Fruit fly (Drosophila melanogaster): ENCODE measurements around the gene PGRP-SA.

Gene PGRP-SA

DNA sequence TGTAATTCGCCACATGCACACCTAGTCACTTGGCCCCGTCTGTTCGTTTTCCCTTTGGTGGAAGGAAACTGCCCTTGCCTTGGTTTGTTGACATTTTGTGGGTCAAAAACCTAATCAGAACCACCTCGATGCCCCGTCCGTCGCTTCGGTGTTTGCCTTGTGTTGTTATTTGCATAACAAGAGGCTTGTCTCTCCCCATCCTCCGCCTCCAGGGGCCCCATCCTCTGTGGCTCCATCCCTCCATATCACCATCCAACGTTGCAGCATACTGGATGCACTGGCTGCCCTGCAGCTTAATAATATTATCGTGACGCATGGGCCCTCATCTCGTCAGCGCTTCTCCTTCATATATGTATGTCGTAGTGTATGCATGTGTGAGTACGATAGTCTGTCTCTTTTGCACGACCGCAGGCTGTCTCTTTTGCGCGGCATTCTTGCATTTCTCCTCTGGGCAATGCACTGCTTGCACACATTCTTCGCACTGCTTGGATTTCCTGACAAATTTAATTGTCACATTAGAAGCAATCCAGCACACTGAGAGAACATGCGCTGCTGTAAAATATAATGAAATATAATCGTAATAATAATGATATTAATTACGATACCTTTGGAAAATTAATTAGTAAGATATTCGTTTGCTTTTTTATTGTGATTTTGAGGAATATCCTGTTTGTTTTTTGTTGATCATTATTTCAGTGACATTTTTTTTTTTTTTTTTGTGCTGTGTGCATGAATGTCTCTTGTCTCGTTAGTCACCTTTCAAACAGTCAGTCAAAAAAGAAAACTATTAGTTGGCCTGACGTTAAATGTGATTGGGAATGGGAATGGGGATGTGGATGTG is 17.1 kb upstream of the PGRP-SA start:
- TF ChIP-seq insv (GFP tag; optimal IDR thresholded peaks at IDR 0.05) (no peak), sim (GFP tag; IDR thresholded peaks at IDR 0.05) (no peak), CG14667 (GFP tag; IDR thresholded peaks at IDR 0.05) (no peak), aop (GFP tag; IDR thresholded peaks at IDR 0.05) (no peak), sob (GFP tag; IDR thresholded peaks at IDR 0.05) (no peak), wdn (GFP tag; IDR thresholded peaks at IDR 0.05) (no peak), stc (GFP tag; IDR thresholded peaks at IDR 0.05) (no peak), Bgb (GFP tag; IDR thresholded peaks at IDR 0.05; ENCODE audit: partially characterized antibody) (0 out of 2 replicates have a peak, but pooled peaks have one; percentile 24), CG6654 (GFP tag; optimal IDR thresholded peaks at IDR 0.05) (no peak), CG18619 (GFP tag; optimal IDR thresholded peaks at IDR 0.05) (no peak), unc-4 (GFP tag; IDR thresholded peaks at IDR 0.05; ENCODE audit: partially characterized antibody) (no peak), Xrp1 (GFP tag; IDR thresholded peaks at IDR 0.05) (peak; percentile 53), Optix (GFP tag; IDR thresholded peaks at IDR 0.05) (no peak), Blimp-1 (GFP tag; optimal IDR thresholded peaks at IDR 0.05) (peak; percentile 37), CG11504 (tag; optimal IDR thresholded peaks at IDR 0.05) (peak; percentile 27), CG8388 (GFP tag; optimal IDR thresholded peaks at IDR 0.05) (peak; percentile 30), CG9817 (tag; optimal IDR thresholded peaks at IDR 0.05) (no peak), toy (GFP tag; IDR thresholded peaks at IDR 0.05) (no peak), Hmx (GFP tag; optimal IDR thresholded peaks at IDR 0.05) (no peak), Bteb2 (GFP tag; optimal IDR thresholded peaks at IDR 0.05) (no peak), CG11560 (tag; IDR thresholded peaks at IDR 0.05) (no peak), CG16815 (GFP tag; optimal IDR thresholded peaks at IDR 0.05) (peak; percentile 3), br (optimal IDR thresholded peaks at IDR 0.05) (no peak), CG12942 (GFP tag; optimal IDR thresholded peaks at IDR 0.05) (no peak), so (GFP tag; IDR thresholded peaks at IDR 0.05) (no peak), TFAM (GFP tag; optimal IDR thresholded peaks at IDR 0.05) (no peak), CG2120 (GFP tag; optimal IDR thresholded peaks at IDR 0.05) (no peak), pfk (GFP tag; optimal IDR thresholded peaks at IDR 0.05) (no peak), CG2202 (tag; optimal IDR thresholded peaks at IDR 0.05) (no peak), Eip74EF (GFP tag; optimal IDR thresholded peaks at IDR 0.05) (no peak), btn (GFP tag; optimal IDR thresholded peaks at IDR 0.05) (no peak), Max (GFP tag; optimal IDR thresholded peaks at IDR 0.05) (no peak), D (optimal IDR thresholded peaks at IDR 0.05) (no peak), D (GFP tag; optimal IDR thresholded peaks at IDR 0.05) (no peak), chinmo (GFP tag; IDR thresholded peaks at IDR 0.05; ENCODE audit: partially characterized antibody) (no peak), CG12155 (GFP tag; optimal IDR thresholded peaks at IDR 0.05) (no peak), Fer1 (GFP tag; optimal IDR thresholded peaks at IDR 0.05) (no peak), ind (GFP tag; optimal IDR thresholded peaks at IDR 0.05) (no peak), GATAe (GFP tag; conservative IDR thresholded peaks at IDR 0.05) (no peak), hbn (GFP tag; IDR thresholded peaks at IDR 0.05; ENCODE audit: partially characterized antibody) (no peak), dysf (GFP tag; IDR thresholded peaks at IDR 0.05) (0 out of 3 replicates have a peak, but pooled peaks have one; percentile 24), CG3838 (GFP tag; optimal IDR thresholded peaks at IDR 0.05) (no peak), trh (GFP tag; optimal IDR thresholded peaks at IDR 0.05) (no peak), HLH54F (GFP tag; optimal IDR thresholded peaks at IDR 0.05) (no peak), CG2712 (tag; optimal IDR thresholded peaks at IDR 0.05) (peak; percentile 68), CG13775 (GFP tag; optimal IDR thresholded peaks at IDR 0.05) (no peak), Taf1 (GFP tag; IDR thresholded peaks at IDR 0.05) (no peak), fd102C (GFP tag; optimal IDR thresholded peaks at IDR 0.05) (no peak), Antp (GFP tag; optimal IDR thresholded peaks at IDR 0.05) (no peak), odd (GFP tag; optimal IDR thresholded peaks at IDR 0.05) (no peak)
